Worm (Caenorhabditis elegans) whole organism, L4 larva: ENCODE results near the gene dmsr-14.

Source experiments
- D1046.2 ChIP-seq: fragments of 200-800 bp; sonication (Bioruptor generic); IDR thresholded peaks from 2 replicates; pipeline ENCODE4 v1.3.6; 2022; ENCODE audit warnings: missing genetic modification characterization, missing compliant biosample characterization
- F44E2.7 ChIP-seq: fragments of 200-800 bp; sonication (Bioruptor generic); IDR thresholded peaks from 2 replicates; pipeline ENCODE4 v2.1.2; 2022; ENCODE audit warnings: missing genetic modification characterization, missing compliant biosample characterization
- F49E8.2 ChIP-seq: sonication (generic microtip); optimal IDR thresholded peaks from 2 replicates; lab custom pipeline; 2016; ENCODE audit warnings: missing compliant biosample characterization, mild to moderate bottlenecking, missing genetic modification characterization, borderline replicate concordance
- Y105C5A.15 ChIP-seq: fragments of 200-800 bp; sonication (Bioruptor generic); IDR thresholded peaks from 2 replicates; pipeline ENCODE4 v1.3.6; 2022; ENCODE audit warnings: missing genetic modification characterization, missing compliant biosample characterization
- Y5F2A.4 ChIP-seq: fragments of 200-800 bp; sonication (Bioruptor generic); optimal IDR thresholded peaks from 2 replicates; lab custom pipeline; 2018; ENCODE audit warnings: mild to moderate bottlenecking, missing genetic modification characterization, missing compliant biosample characterization
- Y75B8A.6 ChIP-seq: fragments of 200-800 bp; sonication (Bioruptor generic); IDR thresholded peaks from 2 replicates; pipeline ENCODE4 v1.3.6; 2022; ENCODE audit warnings: missing genetic modification reagents, missing genetic modification characterization, missing compliant biosample characterization
- ZK337.2 ChIP-seq: fragments of 200-800 bp; sonication (Bioruptor generic); IDR thresholded peaks from 2 replicates; pipeline ENCODE4 v1.3.6; 2022; ENCODE audit warnings: missing genetic modification reagents, missing genetic modification characterization, missing compliant biosample characterization
- aha-1 ChIP-seq: fragments of 150-350 bp; peaks from one replicate; lab custom pipeline; 2014; ENCODE audit warnings: missing biosample characterization, missing genetic modification characterization
- ceh-28 ChIP-seq: fragments of 150-350 bp; optimal IDR thresholded peaks from 2 replicates; lab custom pipeline; 2014; ENCODE audit warnings: missing biosample characterization, missing genetic modification reagents, missing genetic modification characterization
- ceh-44 ChIP-seq: fragments of 200-800 bp; sonication (Bioruptor generic); IDR thresholded peaks from 2 replicates; pipeline ENCODE4 v1.3.6; 2022; ENCODE audit warnings: missing genetic modification reagents, missing genetic modification characterization, missing compliant biosample characterization
- ces-1 ChIP-seq: fragments of 150-350 bp; sonication (generic microtip); optimal IDR thresholded peaks from 4 replicates; lab custom pipeline; 2014; ENCODE audit warnings: missing biosample characterization, missing genetic modification reagents, missing genetic modification characterization
- cey-2 ChIP-seq: sonication (generic microtip); optimal IDR thresholded peaks from 3 replicates; lab custom pipeline; 2017; ENCODE audit warnings: missing genetic modification characterization, mild to moderate bottlenecking, missing compliant biosample characterization, antibody characterized with exemption, borderline replicate concordance; ENCODE audit not compliant: insufficient read depth
- daf-16 ChIP-seq, 3 experiments: sonication (generic microtip); optimal IDR thresholded peaks; 2 replicates each; lab custom pipeline; 2016 to 2017; ENCODE audit warnings: missing genetic modification characterization in 3 of 3, missing genetic modification reagents in 3 of 3, mild to moderate bottlenecking in 2 of 3, missing compliant biosample characterization in 2 of 3, missing biosample characterization in 1 of 3, moderate library complexity in 1 of 3
- dpl-1 ChIP-seq: fragments of 150-350 bp; optimal IDR thresholded peaks from 2 replicates; lab custom pipeline; 2014; ENCODE audit warnings: missing biosample characterization, missing genetic modification reagents, missing genetic modification characterization
- dve-1 ChIP-seq: sonication (generic microtip); optimal IDR thresholded peaks from 2 replicates; lab custom pipeline; 2017; ENCODE audit warnings: antibody characterized with exemption, mild to moderate bottlenecking, missing genetic modification characterization, missing compliant biosample characterization; ENCODE audit not compliant: insufficient read depth
- egl-27 ChIP-seq: sonication (generic microtip); optimal IDR thresholded peaks from 3 replicates; lab custom pipeline; 2017; ENCODE audit warnings: missing biosample characterization, missing genetic modification reagents, missing genetic modification characterization
- fkh-10 ChIP-seq: fragments of 150-350 bp; optimal IDR thresholded peaks from 2 replicates; lab custom pipeline; 2014; ENCODE audit warnings: missing biosample characterization, missing genetic modification reagents, missing genetic modification characterization
- fos-1 ChIP-seq: fragments of 150-350 bp; optimal IDR thresholded peaks from 2 replicates; lab custom pipeline; 2014; ENCODE audit warnings: missing biosample characterization, missing genetic modification characterization
- hif-1 ChIP-seq, 2 experiments: sonication (generic microtip); optimal IDR thresholded peaks; 2 replicates each; lab custom pipeline; 2016 to 2017; ENCODE audit warnings: missing compliant biosample characterization in 2 of 2, missing genetic modification characterization in 2 of 2, missing genetic modification reagents in 2 of 2, missing genotype in 2 of 2, mild to moderate bottlenecking in 1 of 2
- jun-1 ChIP-seq: fragments of 150-350 bp; optimal IDR thresholded peaks from 2 replicates; lab custom pipeline; 2014; ENCODE audit warnings: missing biosample characterization, missing genetic modification reagents, missing genetic modification characterization
- lim-7 ChIP-seq: fragments of 200-800 bp; sonication (Bioruptor generic); IDR thresholded peaks from 2 replicates; pipeline ENCODE4 v1.3.6; 2022; ENCODE audit warnings: missing genetic modification characterization, missing compliant biosample characterization
- lin-15B ChIP-seq: fragments of 150-350 bp; sonication (generic microtip); optimal IDR thresholded peaks from 3 replicates; lab custom pipeline; 2014; ENCODE audit warnings: missing biosample characterization, missing genetic modification characterization
- lin-38 ChIP-seq: fragments of 200-800 bp; sonication (Bioruptor generic); IDR thresholded peaks from 2 replicates; pipeline ENCODE4 v1.3.6; 2022; ENCODE audit warnings: missing genetic modification reagents, missing genetic modification characterization, missing compliant biosample characterization
- madf-5 ChIP-seq, 2 experiments: fragments of 200-800 bp; sonication (Bioruptor generic); IDR thresholded peaks; 2 replicates each; pipeline ENCODE4 v1.3.6; 2022; ENCODE audit warnings: missing compliant biosample characterization in 2 of 2, missing genetic modification characterization in 2 of 2
- mep-1 ChIP-seq: fragments of 150-350 bp; sonication (generic microtip); optimal IDR thresholded peaks from 3 replicates; lab custom pipeline; 2014; ENCODE audit warnings: missing biosample characterization, missing genetic modification characterization
- mxl-2 ChIP-seq: fragments of 200-800 bp; sonication (Bioruptor generic); conservative IDR thresholded peaks from 2 replicates; pipeline ENCODE4 v1.3.6; 2022; ENCODE audit warnings: missing genetic modification reagents, missing genetic modification characterization, missing compliant biosample characterization
- mxl-3 ChIP-seq: fragments of 200-800 bp; sonication (Bioruptor generic); optimal IDR thresholded peaks from 2 replicates; lab custom pipeline; 2018; ENCODE audit warnings: mild to moderate bottlenecking, missing genetic modification characterization, missing compliant biosample characterization
- nhr-10 ChIP-seq: fragments of 150-350 bp; optimal IDR thresholded peaks from 2 replicates; lab custom pipeline; 2014; ENCODE audit warnings: missing biosample characterization, missing genetic modification characterization
- nhr-102 ChIP-seq: sonication (generic microtip); optimal IDR thresholded peaks from 2 replicates; lab custom pipeline; 2016; ENCODE audit warnings: mild to moderate bottlenecking, missing genetic modification characterization, moderate library complexity, missing compliant biosample characterization
- nhr-11 ChIP-seq: fragments of 150-350 bp; optimal IDR thresholded peaks from 2 replicates; lab custom pipeline; 2014; ENCODE audit warnings: missing biosample characterization, missing genetic modification characterization
- nhr-25 ChIP-seq: sonication (generic microtip); optimal IDR thresholded peaks from 2 replicates; lab custom pipeline; 2017; ENCODE audit warnings: missing genetic modification characterization, mild to moderate bottlenecking, missing compliant biosample characterization, antibody characterized with exemption, moderate library complexity, borderline replicate concordance; ENCODE audit not compliant: insufficient read depth
- nhr-28 ChIP-seq: fragments of 150-350 bp; optimal IDR thresholded peaks from 2 replicates; lab custom pipeline; 2014; ENCODE audit warnings: missing biosample characterization, missing genetic modification characterization
- nhr-6 ChIP-seq: fragments of 150-350 bp; optimal IDR thresholded peaks from 2 replicates; lab custom pipeline; 2014; ENCODE audit warnings: missing biosample characterization, missing genetic modification characterization
- nhr-77 ChIP-seq: fragments of 150-350 bp; optimal IDR thresholded peaks from 2 replicates; lab custom pipeline; 2014; ENCODE audit warnings: missing biosample characterization, missing genetic modification characterization
- rbr-2 ChIP-seq: sonication (generic microtip); optimal IDR thresholded peaks from 2 replicates; lab custom pipeline; 2016; ENCODE audit warnings: missing genotype, missing genetic modification characterization, missing compliant biosample characterization
- set-16 ChIP-seq: fragments of 200-800 bp; sonication (Bioruptor generic); IDR thresholded peaks from 2 replicates; pipeline ENCODE4 v1.3.6; 2022; ENCODE audit warnings: missing genetic modification reagents, missing genetic modification characterization, missing compliant biosample characterization
- skn-1 ChIP-seq: fragments of 150-350 bp; optimal IDR thresholded peaks from 2 replicates; lab custom pipeline; 2014; ENCODE audit warnings: missing biosample characterization, missing genetic modification characterization
- snpc-4 ChIP-seq: fragments of 150-350 bp; optimal IDR thresholded peaks from 2 replicates; lab custom pipeline; 2014; ENCODE audit warnings: missing biosample characterization, missing genetic modification characterization
- unc-62 ChIP-seq, 3 experiments: fragments of 150-350 bp in 1 of 3; sonication (generic microtip); optimal IDR thresholded peaks in 2 of 3; peaks in 1 of 3; 1 replicate in 1 of 3; 2 replicates in 2 of 3; lab custom pipeline; 2014 to 2017; ENCODE audit warnings: missing biosample characterization in 3 of 3, missing genetic modification characterization in 3 of 3, missing genetic modification reagents in 3 of 3, missing genotype in 1 of 3
- vab-7 ChIP-seq: fragments of 200-800 bp; sonication (Bioruptor generic); IDR thresholded peaks from 2 replicates; pipeline ENCODE4 v1.3.6; 2022; ENCODE audit warnings: missing genetic modification reagents, missing genetic modification characterization, missing compliant biosample characterization
- zfp-3 ChIP-seq: fragments of 200-800 bp; sonication (Bioruptor generic); conservative IDR thresholded peaks from 2 replicates; pipeline ENCODE4 v1.3.6; 2022; ENCODE audit warnings: missing genetic modification reagents, missing genetic modification characterization, missing compliant biosample characterization
- ztf-7 ChIP-seq: fragments of 150-350 bp; optimal IDR thresholded peaks from 2 replicates; lab custom pipeline; 2014; ENCODE audit warnings: missing biosample characterization, missing genetic modification characterization

The dmsr-14 gene

ce11 chrV:6831539-6831938 lies 14.5 kb upstream of the dmsr-14 start:
- TF ChIP-seq vab-7 = 0 out of 2 replicates have a peak, but pooled peaks have one; percentile 5
- no peak for TF ChIP-seq rbr-2 (tag; lab: Kevin White, UChicago)
- no peak for TF ChIP-seq nhr-10 (tag; lab: Kevin White, UChicago)
- TF ChIP-seq F49E8.2 (tag; lab: Kevin White, UChicago) = no peak
- TF ChIP-seq nhr-28 (tag; lab: Kevin White, UChicago) = no peak
- no peak for TF ChIP-seq nhr-11 (tag; lab: Kevin White, UChicago)
- no peak for TF ChIP-seq mxl-3
- TF ChIP-seq nhr-6 (tag; lab: Kevin White, UChicago) = no peak
- no peak for TF ChIP-seq dve-1 (tag; lab: Kevin White, UChicago)
- TF ChIP-seq D1046.2 (GFP tag; lab: Robert Waterston, UW) = 0 out of 2 replicates have a peak, but pooled peaks have one; percentile 27
- no peak for TF ChIP-seq fkh-10
- no peak for TF ChIP-seq skn-1 (tag; lab: Kevin White, UChicago)
- no peak for TF ChIP-seq fos-1 (tag; lab: Kevin White, UChicago)
- TF ChIP-seq lim-7 (GFP tag; lab: Robert Waterston, UW) = no peak
- TF ChIP-seq ceh-28 = no peak
- TF ChIP-seq madf-5 (GFP tag; IDR thresholded peaks at IDR 0.05; lab: Robert Waterston, UW) = no peak
- TF ChIP-seq ceh-44 (GFP tag; lab: Robert Waterston, UW) = no peak
- TF ChIP-seq Y105C5A.15 (GFP tag; lab: Robert Waterston, UW) = no peak
- TF ChIP-seq lin-15B (tag; lab: Kevin White, UChicago) = no peak
- TF ChIP-seq set-16 (GFP tag; lab: Robert Waterston, UW) = peak; percentile 97
- no peak for TF ChIP-seq ces-1 (GFP tag; lab: Kevin White, UChicago)
- no peak for TF ChIP-seq jun-1 (tag; lab: Kevin White, UChicago)
- TF ChIP-seq lin-38 (GFP tag; lab: Robert Waterston, UW) = no peak
- TF ChIP-seq ztf-7 (tag; lab: Kevin White, UChicago) = no peak

- TF ChIP-seq nhr-28 (tag; lab: Kevin White, UChicago) = peak; percentile 9
- TF ChIP-seq daf-16 (GFP tag; optimal IDR thresholded peaks at IDR 0.05; lab: Kevin White, UChicago) = no peak
- TF ChIP-seq daf-16 (tag; optimal IDR thresholded peaks at IDR 0.05; lab: Kevin White, UChicago) = no peak
- no peak for TF ChIP-seq nhr-11 (tag; lab: Kevin White, UChicago)
- TF ChIP-seq, all 104 proteins: peak for 1
Measured at ce11 chrV:6830755-6831227, 13.7 kb upstream of the dmsr-14 start, which contains the start of gene col-142. TSS of gene col-142 (plus strand) at chrV:6831177.

ce11 chrV:6830075-6830474 lies 13.0 kb upstream of the dmsr-14 start:
- no peak for TF ChIP-seq mep-1 (tag; lab: Kevin White, UChicago)
- peak; percentile 97 for TF ChIP-seq set-16 (GFP tag; lab: Robert Waterston, UW)
- peak; percentile 36 for TF ChIP-seq aha-1 (tag; lab: Kevin White, UChicago)
- no peak for TF ChIP-seq mxl-2 (GFP tag; lab: Robert Waterston, UW)
- no peak for TF ChIP-seq Y75B8A.6 (GFP tag; lab: Robert Waterston, UW)
- no peak for TF ChIP-seq jun-1 (tag; lab: Kevin White, UChicago)
- TF ChIP-seq snpc-4 (tag; lab: Kevin White, UChicago) = no peak
- TF ChIP-seq, all 104 proteins: peak for 2

ce11 chrV:6829404-6829803 lies 12.3 kb upstream of the dmsr-14 start, which contains the start of gene col-141:
TSS of gene col-141 (plus strand) at chrV:6829704.
- TF ChIP-seq madf-5 (GFP tag; IDR thresholded peaks at IDR 0.05; lab: Robert Waterston, UW) (no peak), nhr-102 (tag; lab: Kevin White, UChicago) (no peak), lim-7 (GFP tag; lab: Robert Waterston, UW) (no peak), nhr-25 (no peak), egl-27 (tag; lab: Kevin White, UChicago) (no peak), zfp-3 (no peak), cey-2 (tag; lab: Kevin White, UChicago) (no peak), lin-15B (tag; lab: Kevin White, UChicago) (no peak), F44E2.7 (GFP tag; lab: Robert Waterston, UW) (no peak), unc-62 (GFP tag; optimal IDR thresholded peaks at IDR 0.05 in 1 of 2; lab: Kevin White, UChicago) (no peak), unc-62 (tag; optimal IDR thresholded peaks at IDR 0.05; lab: Kevin White, UChicago) (no peak), ZK337.2 (GFP tag; lab: Robert Waterston, UW) (no peak), set-16 (GFP tag; lab: Robert Waterston, UW) (no peak), snpc-4 (tag; lab: Kevin White, UChicago) (no peak), nhr-77 (tag; lab: Kevin White, UChicago) (no peak), Y5F2A.4 (no peak), hif-1 (tag; optimal IDR thresholded peaks at IDR 0.05; lab: Kevin White, UChicago) (no peak), ceh-28 (no peak), dpl-1 (GFP tag; lab: Kevin White, UChicago) (no peak)
